Fruit fly (Drosophila melanogaster): ENCODE measurements around the gene Gapdh2.

Gapdh2 gene

dm6 chrX:15887247-15887616, 19.3 kb downstream of the Gapdh2 start, which contains the start of gene tay (continued):
- TF ChIP-seq trem (tag; optimal IDR thresholded peaks at IDR 0.05) = peak; percentile 15
- TF ChIP-seq Nf-YB (GFP tag; optimal IDR thresholded peaks at IDR 0.05) = no peak
- peak; percentile 31 for TF ChIP-seq sug (tag; optimal IDR thresholded peaks at IDR 0.05)
- no peak for TF ChIP-seq dpn (GFP tag; optimal IDR thresholded peaks at IDR 0.05)
- peak; percentile 4 for TF ChIP-seq CG30403 (GFP tag; optimal IDR thresholded peaks at IDR 0.05)
- TF ChIP-seq CG34224 (GFP tag; IDR thresholded peaks at IDR 0.05; ENCODE audit: partially characterized antibody) = peak; percentile 28; the same call in 1 of the 3 replicates
- peak; percentile 45 for TF ChIP-seq gfzf (GFP tag; optimal IDR thresholded peaks at IDR 0.05)
- peak; percentile 82 for TF ChIP-seq amos (GFP tag; IDR thresholded peaks at IDR 0.05; ENCODE audit: partially characterized antibody)
- peak; percentile 46 for TF ChIP-seq hbn (GFP tag; IDR thresholded peaks at IDR 0.05; ENCODE audit: partially characterized antibody)
- TF ChIP-seq CG34422 (GFP tag; IDR thresholded peaks at IDR 0.05) = no peak
- TF ChIP-seq chinmo (GFP tag; IDR thresholded peaks at IDR 0.05; ENCODE audit: partially characterized antibody) = 0 out of 4 replicates have a peak, but pooled peaks have one; percentile 41
- peak; percentile 97 for TF ChIP-seq CG30020 (tag; optimal IDR thresholded peaks at IDR 0.05)
- peak; percentile 37 for TF ChIP-seq YL-1 (GFP tag; optimal IDR thresholded peaks at IDR 0.05)
- peak; percentile 37 for TF ChIP-seq MESR4 (GFP tag; optimal IDR thresholded peaks at IDR 0.05)
- no peak for TF ChIP-seq lbe (GFP tag; optimal IDR thresholded peaks at IDR 0.05)
- TF ChIP-seq HmgZ (tag; optimal IDR thresholded peaks at IDR 0.05) = no peak
- TF ChIP-seq jing (GFP tag; optimal IDR thresholded peaks at IDR 0.05) = no peak
- TF ChIP-seq bab2 (GFP tag; optimal IDR thresholded peaks at IDR 0.05) = no peak
- no peak for TF ChIP-seq CG4404 (GFP tag; IDR thresholded peaks at IDR 0.05)
- TF ChIP-seq CG12299 (tag; optimal IDR thresholded peaks at IDR 0.05) = peak; percentile 1
- TF ChIP-seq ci (GFP tag; IDR thresholded peaks at IDR 0.05) = no peak
- TF ChIP-seq B-H2 (GFP tag; optimal IDR thresholded peaks at IDR 0.05) = peak; percentile 15
- TF ChIP-seq CG7357 (GFP tag; IDR thresholded peaks at IDR 0.05) = peak; percentile 99
- peak; percentile 32 for TF ChIP-seq Ets97D (GFP tag; optimal IDR thresholded peaks at IDR 0.05)
- peak; percentile 35 for TF ChIP-seq zfh2 (GFP tag; optimal IDR thresholded peaks at IDR 0.05)
- TF ChIP-seq CG8944 (GFP tag; optimal IDR thresholded peaks at IDR 0.05) = no peak
- peak; percentile 38 for TF ChIP-seq zf30C (GFP tag; optimal IDR thresholded peaks at IDR 0.05)
- peak; percentile 14 for TF ChIP-seq jumu (GFP tag; optimal IDR thresholded peaks at IDR 0.05)
- TF ChIP-seq CG42726 (GFP tag; IDR thresholded peaks at IDR 0.05; ENCODE audit: partially characterized antibody) = peak; percentile 63
- peak; percentile 63 for TF ChIP-seq vnd (GFP tag; IDR thresholded peaks at IDR 0.05; ENCODE audit: partially characterized antibody)
- TF ChIP-seq row (GFP tag; IDR thresholded peaks at IDR 0.05) = peak; percentile 79
- TF ChIP-seq Scr (GFP tag; IDR thresholded peaks at IDR 0.05; ENCODE audit: partially characterized antibody) = peak; percentile 63
- TF ChIP-seq CG13123 (GFP tag; optimal IDR thresholded peaks at IDR 0.05) = no peak
- TF ChIP-seq Sry-δ (GFP tag; optimal IDR thresholded peaks at IDR 0.05) = peak; percentile 91
- peak; percentile 98 for TF ChIP-seq CG3995 (GFP tag; optimal IDR thresholded peaks at IDR 0.05)
- peak; percentile 10 for TF ChIP-seq HmgD (GFP tag; optimal IDR thresholded peaks at IDR 0.05)
- peak; percentile 74 for TF ChIP-seq HLH4C (GFP tag; IDR thresholded peaks at IDR 0.05; ENCODE audit: partially characterized antibody)
- TF ChIP-seq NC2β (GFP tag; optimal IDR thresholded peaks at IDR 0.05) = peak; percentile 8
- peak; percentile 1 for TF ChIP-seq slou (GFP tag; optimal IDR thresholded peaks at IDR 0.05)
- peak; percentile 47 for TF ChIP-seq bigmax (GFP tag; optimal IDR thresholded peaks at IDR 0.05)
- no peak for TF ChIP-seq bsh (GFP tag; optimal IDR thresholded peaks at IDR 0.05)
- TF ChIP-seq MBD-R2 (GFP tag; IDR thresholded peaks at IDR 0.05) = 0 out of 2 replicates have a peak, but pooled peaks have one; percentile 8
- TF ChIP-seq CG11723 (GFP tag; optimal IDR thresholded peaks at IDR 0.05) = peak; percentile 20
- TF ChIP-seq CG15696 (tag; optimal IDR thresholded peaks at IDR 0.05) = no peak
- TF ChIP-seq Dref (GFP tag; IDR thresholded peaks at IDR 0.05) = peak; percentile 81
- no peak for TF ChIP-seq mam (GFP tag; optimal IDR thresholded peaks at IDR 0.05)
- peak; percentile 71 for TF ChIP-seq knrl (GFP tag; IDR thresholded peaks at IDR 0.05; ENCODE audit: partially characterized antibody)
- TF ChIP-seq CG15514 (GFP tag; optimal IDR thresholded peaks at IDR 0.05) = peak; percentile 80
- no peak for TF ChIP-seq CG17612 (GFP tag; IDR thresholded peaks at IDR 0.05)
- peak; percentile 32; the same call in 1 of the 2 replicates for TF ChIP-seq E2f2 (GFP tag; IDR thresholded peaks at IDR 0.05)
